Fruit fly (Drosophila melanogaster) whole organism, embryonic: ENCODE measurements around the gene CG15764.

ENCODE experiments used
- ATbp ChIP-seq: fragments of 200-800 bp; sonication (Bioruptor generic); optimal IDR thresholded peaks from 2 replicates; lab custom pipeline; 2017; ENCODE audit warnings: missing biosample characterization, mild to moderate bottlenecking, missing genetic modification characterization, missing genetic modification reagents
- BtbVII ChIP-seq: fragments of 200-800 bp; sonication (Bioruptor generic); optimal IDR thresholded peaks from 3 replicates; lab custom pipeline; 2017; ENCODE audit warnings: missing biosample characterization, mild to moderate bottlenecking, missing genetic modification characterization
- CG10321 ChIP-seq: fragments of 200-800 bp; sonication (Bioruptor generic); IDR thresholded peaks from 2 replicates; pipeline ENCODE4 v1.3.6; 2022; ENCODE audit warnings: missing biosample characterization, missing genetic modification characterization
- CG10431 ChIP-seq: fragments of 200-800 bp; sonication (Bioruptor generic); optimal IDR thresholded peaks from 3 replicates; lab custom pipeline; 2018; ENCODE audit warnings: missing biosample characterization, mild to moderate bottlenecking, missing genetic modification characterization
- CG10565 ChIP-seq: fragments of 200-800 bp; sonication (Bioruptor generic); optimal IDR thresholded peaks from 3 replicates; lab custom pipeline; 2016; ENCODE audit warnings: missing biosample characterization, mild to moderate bottlenecking, missing genetic modification characterization
- CG10959 ChIP-seq: fragments of 200-800 bp; sonication (Bioruptor generic); IDR thresholded peaks from 2 replicates; pipeline ENCODE4 v1.3.6; 2022; ENCODE audit warnings: missing biosample characterization, missing genetic modification characterization
- CG11560 ChIP-seq: fragments of 200-800 bp; sonication (Bioruptor generic); IDR thresholded peaks from 3 replicates; pipeline ENCODE4 v1.3.6; 2022; ENCODE audit warnings: missing biosample characterization, missing genetic modification characterization
- CG11723 ChIP-seq: fragments of 200-800 bp; sonication (Bioruptor generic); optimal IDR thresholded peaks from 2 replicates; lab custom pipeline; 2017; ENCODE audit warnings: missing biosample characterization, mild to moderate bottlenecking, missing genetic modification characterization
- CG12942 ChIP-seq: fragments of 200-800 bp; sonication (Bioruptor generic); optimal IDR thresholded peaks from 3 replicates; lab custom pipeline; 2016; ENCODE audit warnings: missing biosample characterization, missing genetic modification characterization
- CG14667 ChIP-seq: fragments of 200-800 bp; sonication (Bioruptor generic); IDR thresholded peaks from 2 replicates; pipeline ENCODE4 v1.3.6; 2022; ENCODE audit warnings: missing biosample characterization, missing genetic modification characterization
- CG17802 ChIP-seq: fragments of 200-800 bp; sonication (Bioruptor generic); optimal IDR thresholded peaks from 2 replicates; lab custom pipeline; 2018; ENCODE audit warnings: missing biosample characterization, mild to moderate bottlenecking, missing genetic modification characterization, moderate library complexity
- CG17912 ChIP-seq: fragments of 200-800 bp; sonication (Bioruptor generic); optimal IDR thresholded peaks from 2 replicates; lab custom pipeline; 2018; ENCODE audit warnings: missing biosample characterization, mild to moderate bottlenecking, missing genetic modification characterization
- CG2120 ChIP-seq: fragments of 200-800 bp; sonication (Bioruptor generic); optimal IDR thresholded peaks from 3 replicates; lab custom pipeline; 2016; ENCODE audit warnings: missing biosample characterization, missing genetic modification characterization
- CG2129 ChIP-seq: fragments of 200-800 bp; sonication (Bioruptor generic); IDR thresholded peaks from 2 replicates; pipeline ENCODE4 v1.3.6; 2022; ENCODE audit warnings: missing biosample characterization, missing genetic modification characterization; ENCODE audit not compliant: partially characterized antibody
- CG2202 ChIP-seq: fragments of 200-800 bp; sonication (Bioruptor generic); optimal IDR thresholded peaks from 2 replicates; lab custom pipeline; 2018; ENCODE audit warnings: missing biosample characterization, mild to moderate bottlenecking, missing genetic modification characterization
- CG2889 ChIP-seq: fragments of 200-800 bp; sonication (Bioruptor generic); IDR thresholded peaks from 3 replicates; pipeline ENCODE4 v1.3.6; 2022; ENCODE audit warnings: missing biosample characterization, missing genetic modification characterization
- CG3065 ChIP-seq: fragments of 200-800 bp; sonication (Bioruptor generic); optimal IDR thresholded peaks from 2 replicates; lab custom pipeline; 2016; ENCODE audit warnings: missing biosample characterization, missing genetic modification characterization
- CG31388 ChIP-seq: fragments of 200-800 bp; sonication (Bioruptor generic); optimal IDR thresholded peaks from 2 replicates; lab custom pipeline; 2016; ENCODE audit warnings: missing biosample characterization, missing genetic modification characterization
- CG43689 ChIP-seq: fragments of 200-800 bp; sonication (Bioruptor generic); IDR thresholded peaks from 2 replicates; pipeline ENCODE4 v1.3.6; 2022; ENCODE audit warnings: missing biosample characterization, missing genetic modification characterization
- CG4730 ChIP-seq: fragments of 200-800 bp; sonication (Bioruptor generic); IDR thresholded peaks from 2 replicates; pipeline ENCODE4 v1.3.6; 2022; ENCODE audit warnings: missing biosample characterization, missing genetic modification characterization
- CG5245 ChIP-seq: fragments of 200-800 bp; sonication (Bioruptor generic); optimal IDR thresholded peaks from 3 replicates; lab custom pipeline; 2016; ENCODE audit warnings: missing biosample characterization, missing genetic modification characterization
- CG6791 ChIP-seq: fragments of 200-800 bp; sonication (Bioruptor generic); IDR thresholded peaks from 3 replicates; pipeline ENCODE4 v1.3.6; 2022; ENCODE audit warnings: missing biosample characterization, missing genetic modification characterization; ENCODE audit not compliant: partially characterized antibody
- CG7372 ChIP-seq: fragments of 200-800 bp; sonication (Bioruptor generic); IDR thresholded peaks from 2 replicates; pipeline ENCODE4 v1.3.6; 2022; ENCODE audit warnings: missing biosample characterization, missing genetic modification characterization
- CG8281 ChIP-seq: fragments of 200-800 bp; sonication (Bioruptor generic); optimal IDR thresholded peaks from 2 replicates; lab custom pipeline; 2018; ENCODE audit warnings: missing biosample characterization, mild to moderate bottlenecking, missing genetic modification characterization, moderate library complexity
- CG8765 ChIP-seq: fragments of 200-800 bp; sonication (Bioruptor generic); IDR thresholded peaks from 2 replicates; pipeline ENCODE4 v1.3.6; 2022; ENCODE audit warnings: missing biosample characterization, missing genetic modification characterization
- Dref ChIP-seq: fragments of 200-800 bp; sonication (Bioruptor generic); IDR thresholded peaks from 2 replicates; pipeline ENCODE4 v1.3.6; 2022; ENCODE audit warnings: missing biosample characterization, missing genetic modification characterization
- Drgx ChIP-seq: fragments of 200-800 bp; sonication (Bioruptor generic); IDR thresholded peaks from 2 replicates; pipeline ENCODE4 v1.3.6; 2022; ENCODE audit warnings: missing biosample characterization, missing genetic modification characterization
- HLH54F ChIP-seq: fragments of 200-800 bp; sonication (Bioruptor generic); optimal IDR thresholded peaks from 3 replicates; lab custom pipeline; 2016; ENCODE audit warnings: missing biosample characterization, missing genetic modification characterization
- Myb ChIP-seq: fragments of 200-800 bp; sonication (Bioruptor generic); optimal IDR thresholded peaks from 2 replicates; lab custom pipeline; 2016; ENCODE audit warnings: missing biosample characterization, missing genetic modification characterization
- Side ChIP-seq: fragments of 200-800 bp; sonication (Bioruptor generic); optimal IDR thresholded peaks from 2 replicates; lab custom pipeline; 2016; ENCODE audit warnings: missing biosample characterization, missing genetic modification characterization
- bcd ChIP-seq: fragments of 200-800 bp; sonication (Bioruptor generic); optimal IDR thresholded peaks from 2 replicates; lab custom pipeline; 2017; ENCODE audit warnings: missing biosample characterization, mild to moderate bottlenecking, missing genetic modification characterization
- cato ChIP-seq: fragments of 200-800 bp; sonication (Bioruptor generic); optimal IDR thresholded peaks from 2 replicates; lab custom pipeline; 2016; ENCODE audit warnings: missing biosample characterization, missing genetic modification characterization, borderline replicate concordance
- caup ChIP-seq: fragments of 200-800 bp; sonication (Bioruptor generic); optimal IDR thresholded peaks from 3 replicates; lab custom pipeline; 2017; ENCODE audit warnings: missing biosample characterization, mild to moderate bottlenecking, missing genetic modification characterization, moderate library complexity; ENCODE audit not compliant: severe bottlenecking
- ftz-f1 ChIP-seq: fragments of 200-800 bp; sonication (Bioruptor generic); optimal IDR thresholded peaks from 2 replicates; lab custom pipeline; 2016; ENCODE audit warnings: missing biosample characterization, missing genetic modification characterization
- gce ChIP-seq: fragments of 200-800 bp; sonication (Bioruptor generic); IDR thresholded peaks from 3 replicates; pipeline ENCODE4 v1.3.6; 2022; ENCODE audit warnings: missing biosample characterization, missing genetic modification characterization
- her ChIP-seq: fragments of 200-800 bp; sonication (Bioruptor generic); optimal IDR thresholded peaks from 2 replicates; lab custom pipeline; 2016; ENCODE audit warnings: missing biosample characterization, missing genetic modification characterization
- lov ChIP-seq, 2 experiments: fragments of 200-800 bp in 1 of 2; fragments of >200 bp in 1 of 2; sonication (Bioruptor generic) in 1 of 2; IDR thresholded peaks in 1 of 2; optimal IDR thresholded peaks in 1 of 2; 2 replicates in 1 of 2; 3 replicates in 1 of 2; pipeline versions ENCODE4 v1.3.6 to Lab custom; 2017 to 2022; ENCODE audit warnings: missing biosample characterization in 1 of 2, missing genetic modification characterization in 1 of 2
- maf-S ChIP-seq: fragments of 200-800 bp; sonication (Bioruptor generic); optimal IDR thresholded peaks from 2 replicates; lab custom pipeline; 2016; ENCODE audit warnings: missing biosample characterization, missing genetic modification characterization
- mirr ChIP-seq: fragments of 200-800 bp; sonication (Bioruptor generic); optimal IDR thresholded peaks from 3 replicates; lab custom pipeline; 2018; ENCODE audit warnings: missing biosample characterization, mild to moderate bottlenecking, missing genetic modification characterization
- nerfin-2 ChIP-seq: fragments of 200-800 bp; sonication (Bioruptor generic); IDR thresholded peaks from 2 replicates; pipeline ENCODE4 v1.3.6; 2022; ENCODE audit warnings: missing biosample characterization, missing genetic modification characterization; ENCODE audit not compliant: partially characterized antibody
- org-1 ChIP-seq: fragments of 200-800 bp; sonication (Bioruptor generic); optimal IDR thresholded peaks from 2 replicates; lab custom pipeline; 2017; ENCODE audit warnings: missing biosample characterization, missing genetic modification characterization
- salm ChIP-seq: fragments of 200-800 bp; sonication (Bioruptor generic); optimal IDR thresholded peaks from 2 replicates; lab custom pipeline; 2018; ENCODE audit warnings: missing biosample characterization, mild to moderate bottlenecking, missing genetic modification characterization
- sd ChIP-seq: fragments of 200-800 bp; sonication (Bioruptor generic); optimal IDR thresholded peaks from 3 replicates; lab custom pipeline; 2018; ENCODE audit warnings: missing biosample characterization, mild to moderate bottlenecking, missing genetic modification characterization, moderate library complexity
- sisA ChIP-seq: fragments of 200-800 bp; sonication (Bioruptor generic); IDR thresholded peaks from 2 replicates; pipeline ENCODE4 v1.3.6; 2022; ENCODE audit warnings: missing biosample characterization, missing genetic modification characterization
- sug ChIP-seq: fragments of 200-800 bp; optimal IDR thresholded peaks from 2 replicates; lab custom pipeline; 2019; ENCODE audit warnings: missing biosample characterization, mild to moderate bottlenecking, missing genetic modification characterization, moderate library complexity
- toy ChIP-seq: fragments of 200-800 bp; sonication (Bioruptor generic); IDR thresholded peaks from 2 replicates; pipeline ENCODE4 v1.3.6; 2022; ENCODE audit warnings: missing biosample characterization, missing genetic modification characterization
- twi ChIP-seq: fragments of 200-800 bp; optimal IDR thresholded peaks from 2 replicates; lab custom pipeline; 2019; ENCODE audit warnings: missing biosample characterization, mild to moderate bottlenecking, missing genetic modification characterization, moderate library complexity
- vnd ChIP-seq: fragments of 200-800 bp; sonication (Bioruptor generic); IDR thresholded peaks from 3 replicates; pipeline ENCODE4 v1.3.6; 2022; ENCODE audit warnings: missing biosample characterization, missing genetic modification characterization; ENCODE audit not compliant: partially characterized antibody
- zf30C ChIP-seq: fragments of 200-800 bp; sonication (Bioruptor generic); optimal IDR thresholded peaks from 3 replicates; lab custom pipeline; 2018; ENCODE audit warnings: missing biosample characterization, mild to moderate bottlenecking, missing genetic modification characterization

The CG15764 gene

DNA sequence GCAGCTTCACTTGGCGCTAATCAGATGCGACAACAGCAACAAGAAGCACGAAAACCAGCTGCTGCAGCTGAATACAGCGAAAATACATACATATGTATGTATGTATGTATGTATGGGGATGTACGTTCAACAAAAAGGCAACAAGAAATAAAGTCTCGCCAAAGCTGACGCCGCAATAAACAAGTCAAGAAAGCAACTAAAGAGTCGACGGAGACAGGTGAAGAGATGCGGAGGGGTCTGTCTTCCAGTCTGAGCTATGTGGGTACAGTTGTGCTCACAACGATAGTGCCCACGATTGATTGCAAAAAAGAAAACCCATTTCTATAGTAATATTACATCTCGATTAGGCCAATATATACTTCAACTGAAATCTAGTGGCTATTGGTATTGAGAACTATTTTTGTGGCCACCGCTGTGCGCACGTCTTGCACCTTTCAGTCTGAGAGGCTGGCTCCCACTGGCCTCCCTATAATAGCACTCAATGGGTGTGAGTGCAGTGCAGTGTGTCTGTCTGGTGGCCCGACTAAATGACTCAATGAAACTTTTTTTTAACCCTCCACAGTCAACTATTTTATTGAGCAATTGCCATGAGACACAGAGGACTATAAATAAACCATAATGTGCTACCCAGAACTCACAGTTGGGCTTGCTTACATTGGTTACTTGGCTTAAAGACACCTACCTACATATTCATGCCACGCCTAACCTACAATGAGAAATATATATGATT, 27.1 kb downstream of the CG15764 start (continued):
- TF ChIP-seq CG12942 (GFP tag; lab: Kevin White, UChicago) (peak; percentile 82), CG8281 (tag; lab: Kevin White, UChicago) (peak; percentile 50), CG11723 (GFP tag; lab: Kevin White, UChicago) (peak; percentile 74), zf30C (no peak), HLH54F (GFP tag; lab: Kevin White, UChicago) (peak; percentile 83), salm (tag; lab: Kevin White, UChicago) (peak; percentile 86), CG10959 (GFP tag; lab: Robert Waterston, UW) (peak; percentile 85), maf-S (GFP tag; lab: Kevin White, UChicago) (peak; percentile 71), sisA (GFP tag; lab: Robert Waterston, UW) (peak; percentile 96), caup (peak; percentile 78), org-1 (peak; percentile 84), CG4730 (GFP tag; lab: Robert Waterston, UW) (peak; percentile 78), Myb (GFP tag; lab: Kevin White, UChicago) (peak; percentile 69), CG6791 (no peak), CG3065 (GFP tag; lab: Kevin White, UChicago) (peak; percentile 49), bcd (GFP tag; lab: Kevin White, UChicago) (peak; percentile 88), Dref (GFP tag; lab: Robert Waterston, UW) (no peak), gce (GFP tag; lab: Robert Waterston, UW) (peak; percentile 93), CG2889 (GFP tag; lab: Robert Waterston, UW) (peak; percentile 78; the same call in 2 of the 3 replicates), CG5245 (GFP tag; lab: Kevin White, UChicago) (peak; percentile 94), CG2120 (GFP tag; lab: Kevin White, UChicago) (peak; percentile 72), her (GFP tag; lab: Kevin White, UChicago) (peak; percentile 76), ATbp (GFP tag; lab: Kevin White, UChicago) (peak; percentile 95), CG43689 (GFP tag; lab: Robert Waterston, UW) (peak; percentile 45; the same call in 1 of the 2 replicates), mirr (GFP tag; lab: Kevin White, UChicago) (no peak), sd (tag; lab: Kevin White, UChicago) (peak; percentile 67), CG17912 (no peak), ftz-f1 (GFP tag; lab: Kevin White, UChicago) (no peak), CG7372 (GFP tag; lab: Robert Waterston, UW) (peak; percentile 77), cato (GFP tag; lab: Kevin White, UChicago) (peak; percentile 79), CG2202 (tag; lab: Kevin White, UChicago) (peak; percentile 76), lov (optimal IDR thresholded peaks at IDR 0.05; lab: Kevin White, UChicago) (no peak), lov (GFP tag; IDR thresholded peaks at IDR 0.05; lab: Robert Waterston, UW) (peak; percentile 95), Side (peak; percentile 90), CG2129 (no peak), BtbVII (GFP tag; lab: Kevin White, UChicago) (peak; percentile 82), CG17802 (tag; lab: Kevin White, UChicago) (peak; percentile 69), CG11560 (tag; lab: Robert Waterston, UW) (peak; percentile 80), CG14667 (GFP tag; lab: Robert Waterston, UW) (peak; percentile 85), sug (peak; percentile 39), CG10321 (GFP tag; lab: Robert Waterston, UW) (peak; percentile 72), CG8765 (GFP tag; lab: Robert Waterston, UW) (peak; percentile 69), toy (GFP tag; lab: Robert Waterston, UW) (peak; percentile 79), CG31388 (peak; percentile 74), vnd (GFP tag; lab: Robert Waterston, UW) (no peak), Drgx (GFP tag; lab: Robert Waterston, UW) (peak; percentile 99), CG10565 (peak; percentile 73), twi (tag; lab: Kevin White, UChicago) (peak; percentile 67), nerfin-2 (no peak), CG10431 (peak; percentile 76)
